Fruit fly (Drosophila melanogaster): ENCODE measurements around the gene mats.
A peak's percentile ranks its signal among the peaks of the same experiment; 100 is the strongest.

- TF ChIP-seq achi (GFP tag; optimal IDR thresholded peaks at IDR 0.05) (no peak), ss (GFP tag; optimal IDR thresholded peaks at IDR 0.05) (no peak), Blimp-1 (GFP tag; optimal IDR thresholded peaks at IDR 0.05) (no peak), svp (GFP tag) (peak; percentile 73), OdsH (GFP tag; optimal IDR thresholded peaks at IDR 0.05) (no peak), CG16779 (tag; optimal IDR thresholded peaks at IDR 0.05) (no peak), Ets96B (tag; optimal IDR thresholded peaks at IDR 0.05) (no peak), Gug (GFP tag; IDR thresholded peaks at IDR 0.05) (no peak), fkh (GFP tag; optimal IDR thresholded peaks at IDR 0.05) (no peak), Hr4 (GFP tag; optimal IDR thresholded peaks at IDR 0.05) (no peak), Ets21C (GFP tag; optimal IDR thresholded peaks at IDR 0.05) (no peak), CG6792 (GFP tag; optimal IDR thresholded peaks at IDR 0.05) (no peak), Lpt (GFP tag; optimal IDR thresholded peaks at IDR 0.05) (no peak), pdm3 (GFP tag; optimal IDR thresholded peaks at IDR 0.05) (no peak)
Measured at dm6 chr3R:22461673-22462585, 41.0 kb downstream of the mats start, which contains the start of the genes Rpn7 and AP-2mu.
